Fruit fly (Drosophila melanogaster): ENCODE data around the gene eff.

The eff gene

DNA sequence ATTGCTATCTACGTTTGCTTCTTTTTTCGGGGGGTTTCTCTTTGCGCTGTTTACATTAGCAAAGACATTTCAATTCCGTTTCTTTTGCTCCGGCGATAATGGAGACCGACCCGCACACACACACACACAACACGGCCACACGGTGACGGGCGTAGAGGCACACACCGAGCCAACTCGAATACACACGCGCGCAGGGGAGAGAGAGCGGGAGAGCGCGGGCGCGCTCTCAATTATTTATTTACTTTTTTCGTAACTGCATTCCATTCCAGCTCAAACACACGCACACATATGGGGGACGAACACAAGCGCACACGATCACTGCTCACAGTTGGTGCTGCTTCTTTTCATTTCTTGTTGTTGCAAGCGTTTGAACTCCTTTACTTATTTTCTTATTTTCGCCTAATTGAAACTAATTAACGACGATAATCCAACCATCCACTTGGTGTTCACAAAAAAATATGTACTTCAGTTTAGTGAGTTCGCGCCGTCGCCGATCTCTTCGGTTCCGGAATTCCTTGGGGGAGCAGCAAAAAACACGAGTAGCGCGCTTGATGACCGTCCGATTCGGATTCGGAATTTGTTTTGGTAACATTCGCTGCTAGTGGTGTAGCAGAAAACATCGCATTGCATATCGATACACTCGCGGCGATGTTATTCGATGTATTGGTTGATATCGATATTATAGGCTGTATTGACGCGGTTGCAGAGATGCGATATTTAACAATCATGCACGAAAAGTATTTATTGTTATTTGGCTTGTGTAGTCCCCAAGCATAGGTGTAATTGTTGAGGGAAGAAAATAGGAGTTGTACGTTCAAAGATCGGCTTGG lies 17.2 kb downstream of the eff start, which contains the start of gene kibra (continued):
- TF ChIP-seq nmo (GFP tag; optimal IDR thresholded peaks at IDR 0.05), result peak; percentile 84
- no peak for TF ChIP-seq h (optimal IDR thresholded peaks at IDR 0.05)
- peak; percentile 42 for TF ChIP-seq CG7987 (GFP tag; optimal IDR thresholded peaks at IDR 0.05)
- peak; percentile 46 for TF ChIP-seq Dek (tag; optimal IDR thresholded peaks at IDR 0.05)
- TF ChIP-seq ro (GFP tag; IDR thresholded peaks at IDR 0.05), result no peak
- TF ChIP-seq hth (optimal IDR thresholded peaks at IDR 0.05), result no peak
- no peak for TF ChIP-seq CG11085 (GFP tag; IDR thresholded peaks at IDR 0.05)
- peak; percentile 9 for TF ChIP-seq Sox100B (GFP tag; optimal IDR thresholded peaks at IDR 0.05)
- no peak for TF ChIP-seq CG9437 (GFP tag; optimal IDR thresholded peaks at IDR 0.05)
- TF ChIP-seq CG3065 (GFP tag; optimal IDR thresholded peaks at IDR 0.05), result peak; percentile 20
- TF ChIP-seq Lpt (GFP tag; optimal IDR thresholded peaks at IDR 0.05), result no peak
- TF ChIP-seq Adf1 (GFP tag; IDR thresholded peaks at IDR 0.05), result no peak
- no peak for TF ChIP-seq Oli (tag; optimal IDR thresholded peaks at IDR 0.05)
- no peak for TF ChIP-seq TFAM (GFP tag; optimal IDR thresholded peaks at IDR 0.05)
- no peak for TF ChIP-seq tna (GFP tag; IDR thresholded peaks at IDR 0.05; ENCODE audit: partially characterized antibody)
- peak; percentile 38 for TF ChIP-seq tx (GFP tag; optimal IDR thresholded peaks at IDR 0.05)
- TF ChIP-seq CG15696 (tag; optimal IDR thresholded peaks at IDR 0.05), result peak; percentile 76
- TF ChIP-seq CkIIα-i1 (GFP tag; IDR thresholded peaks at IDR 0.05), result no peak
- peak; percentile 63 to 79 for TF ChIP-seq dpn (GFP tag; optimal IDR thresholded peaks at IDR 0.05)
- TF ChIP-seq CG32767 (GFP tag; IDR thresholded peaks at IDR 0.05), result no peak
- TF ChIP-seq CG1024 (GFP tag; IDR thresholded peaks at IDR 0.05), result no peak
- TF ChIP-seq CG6813 (GFP tag; optimal IDR thresholded peaks at IDR 0.05), result peak; percentile 27
- peak; percentile 74 for TF ChIP-seq Hmr (GFP tag; optimal IDR thresholded peaks at IDR 0.05)
- TF ChIP-seq NC2β (GFP tag; optimal IDR thresholded peaks at IDR 0.05), result peak; percentile 77
- peak; percentile 68 for TF ChIP-seq CG4282 (GFP tag; optimal IDR thresholded peaks at IDR 0.05)
- TF ChIP-seq Max (GFP tag; optimal IDR thresholded peaks at IDR 0.05), result peak; percentile 67
- TF ChIP-seq Rx (GFP tag; IDR thresholded peaks at IDR 0.05), result no peak
- TF ChIP-seq fu2 (GFP tag; optimal IDR thresholded peaks at IDR 0.05), result peak; percentile 37
- TF ChIP-seq wor (GFP tag; IDR thresholded peaks at IDR 0.05), result no peak
- no peak for TF ChIP-seq aop (GFP tag; IDR thresholded peaks at IDR 0.05)
- no peak for TF ChIP-seq GATAe (GFP tag; conservative IDR thresholded peaks at IDR 0.05)
- TF ChIP-seq CG2202 (tag; optimal IDR thresholded peaks at IDR 0.05), result no peak
- TF ChIP-seq Neu2 (GFP tag; optimal IDR thresholded peaks at IDR 0.05; ENCODE audit: borderline replicate concordance), result no peak
- peak; percentile 64 for TF ChIP-seq CG31388 (GFP tag; optimal IDR thresholded peaks at IDR 0.05)
- TF ChIP-seq Hsf (GFP tag; optimal IDR thresholded peaks at IDR 0.05), result peak; percentile 66
- TF ChIP-seq CG7556 (GFP tag; optimal IDR thresholded peaks at IDR 0.05), result peak; percentile 21
- peak in 1 of 2 experiments; percentile 38 for TF ChIP-seq insv (GFP tag; optimal IDR thresholded peaks at IDR 0.05)
- TF ChIP-seq CG1602 (GFP tag; optimal IDR thresholded peaks at IDR 0.05), result peak; percentile 58
- TF ChIP-seq CG10147 (GFP tag; optimal IDR thresholded peaks at IDR 0.05), result peak; percentile 69
- TF ChIP-seq CG11504 (tag; optimal IDR thresholded peaks at IDR 0.05), result peak; percentile 78
- TF ChIP-seq Asciz (GFP tag; optimal IDR thresholded peaks at IDR 0.05), result peak; percentile 21
- TF ChIP-seq CG7357 (GFP tag; IDR thresholded peaks at IDR 0.05), result peak; percentile 98
- TF ChIP-seq CG13287 (GFP tag; IDR thresholded peaks at IDR 0.05; ENCODE audit: partially characterized antibody), result no peak
- peak; percentile 75 for TF ChIP-seq pb (GFP tag; optimal IDR thresholded peaks at IDR 0.05)
- TF ChIP-seq caup (GFP tag; optimal IDR thresholded peaks at IDR 0.05; ENCODE audit: severe bottlenecking), result peak; percentile 43
- no peak for TF ChIP-seq D (optimal IDR thresholded peaks at IDR 0.05)
- peak; percentile 48 for TF ChIP-seq D (GFP tag; optimal IDR thresholded peaks at IDR 0.05)
- no peak for TF ChIP-seq CG18011 (GFP tag; optimal IDR thresholded peaks at IDR 0.05)
- TF ChIP-seq vnd (GFP tag; IDR thresholded peaks at IDR 0.05; ENCODE audit: partially characterized antibody), result no peak
- no peak for TF ChIP-seq tgo (GFP tag; IDR thresholded peaks at IDR 0.05)

Data from whole organism, embryonic.